Fruit fly (Drosophila melanogaster) whole organism, embryonic: ENCODE data around the gene Gem3.

ENCODE experiments used
- BEAF-32 ChIP-seq: fragments of 200-800 bp; sonication (Bioruptor generic); optimal IDR thresholded peaks from 3 replicates; lab custom pipeline; 2017; ENCODE audit warnings: missing biosample characterization, missing genetic modification characterization, mild to moderate bottlenecking, moderate library complexity, missing genetic modification reagents
- CG10979 ChIP-seq: fragments of 200-800 bp; sonication (Bioruptor generic); optimal IDR thresholded peaks from 2 replicates; lab custom pipeline; 2018; ENCODE audit warnings: missing biosample characterization, mild to moderate bottlenecking, missing genetic modification characterization, moderate library complexity
- CG11456 ChIP-seq: fragments of 200-800 bp; sonication (Bioruptor generic); IDR thresholded peaks from 3 replicates; pipeline ENCODE4 v1.3.6; 2022; ENCODE audit warnings: missing biosample characterization, missing genetic modification characterization
- CG11504 ChIP-seq: fragments of 200-800 bp; sonication (Bioruptor generic); optimal IDR thresholded peaks from 3 replicates; lab custom pipeline; 2019; ENCODE audit warnings: missing biosample characterization, mild to moderate bottlenecking, missing genetic modification characterization, moderate library complexity
- CG12299 ChIP-seq: fragments of 200-800 bp; sonication (Bioruptor generic); optimal IDR thresholded peaks from 2 replicates; lab custom pipeline; 2018; ENCODE audit warnings: missing biosample characterization, mild to moderate bottlenecking, missing genetic modification characterization
- CG13287 ChIP-seq: fragments of 200-800 bp; sonication (Bioruptor generic); IDR thresholded peaks from 2 replicates; pipeline ENCODE4 v1.3.6; 2022; ENCODE audit warnings: missing biosample characterization, missing genetic modification characterization; ENCODE audit not compliant: partially characterized antibody
- CG15269 ChIP-seq: fragments of 200-800 bp; sonication (Bioruptor generic); optimal IDR thresholded peaks from 2 replicates; lab custom pipeline; 2018; ENCODE audit warnings: missing biosample characterization, mild to moderate bottlenecking, missing genetic modification characterization, moderate library complexity
- CG15514 ChIP-seq: fragments of 200-800 bp; sonication (Bioruptor generic); optimal IDR thresholded peaks from 3 replicates; lab custom pipeline; 2017; ENCODE audit warnings: missing biosample characterization, missing genetic modification characterization, mild to moderate bottlenecking, moderate library complexity, missing genetic modification reagents
- CG2120 ChIP-seq: fragments of 200-800 bp; sonication (Bioruptor generic); optimal IDR thresholded peaks from 3 replicates; lab custom pipeline; 2016; ENCODE audit warnings: missing biosample characterization, missing genetic modification characterization
- CG2202 ChIP-seq: fragments of 200-800 bp; sonication (Bioruptor generic); optimal IDR thresholded peaks from 2 replicates; lab custom pipeline; 2018; ENCODE audit warnings: missing biosample characterization, mild to moderate bottlenecking, missing genetic modification characterization
- CG2712 ChIP-seq: fragments of 200-800 bp; optimal IDR thresholded peaks from 3 replicates; lab custom pipeline; 2019; ENCODE audit warnings: missing biosample characterization, mild to moderate bottlenecking, missing genetic modification characterization, moderate library complexity
- CG33213 ChIP-seq: fragments of 200-800 bp; sonication (Bioruptor generic); optimal IDR thresholded peaks from 3 replicates; lab custom pipeline; 2016; ENCODE audit warnings: missing biosample characterization, missing genetic modification characterization
- CG42726 ChIP-seq: fragments of 200-800 bp; sonication (Bioruptor generic); IDR thresholded peaks from 2 replicates; pipeline ENCODE4 v1.3.6; 2022; ENCODE audit warnings: missing biosample characterization, missing genetic modification characterization; ENCODE audit not compliant: partially characterized antibody
- CG4282 ChIP-seq: fragments of 200-800 bp; sonication (Bioruptor generic); optimal IDR thresholded peaks from 2 replicates; lab custom pipeline; 2016; ENCODE audit warnings: missing biosample characterization, missing genetic modification characterization
- CG5180 ChIP-seq: fragments of 200-800 bp; sonication (Bioruptor generic); optimal IDR thresholded peaks from 3 replicates; lab custom pipeline; 2017; ENCODE audit warnings: missing biosample characterization, missing genetic modification characterization, mild to moderate bottlenecking, moderate library complexity, missing genetic modification reagents
- CG6654 ChIP-seq: fragments of 200-800 bp; sonication (Bioruptor generic); optimal IDR thresholded peaks from 2 replicates; lab custom pipeline; 2017; ENCODE audit warnings: missing biosample characterization, mild to moderate bottlenecking, missing genetic modification characterization
- CG7987 ChIP-seq: fragments of 200-800 bp; sonication (Bioruptor generic); optimal IDR thresholded peaks from 2 replicates; lab custom pipeline; 2018; ENCODE audit warnings: missing biosample characterization, mild to moderate bottlenecking, missing genetic modification characterization, moderate library complexity
- CG8478 ChIP-seq: fragments of >200 bp; optimal IDR thresholded peaks from 2 replicates; lab custom pipeline; 2018
- CG9437 ChIP-seq: fragments of 200-800 bp; sonication (Bioruptor generic); optimal IDR thresholded peaks from 2 replicates; lab custom pipeline; 2018; ENCODE audit warnings: missing biosample characterization, mild to moderate bottlenecking, missing genetic modification characterization
- CG9797 ChIP-seq: fragments of 200-800 bp; sonication (Bioruptor generic); optimal IDR thresholded peaks from 3 replicates; lab custom pipeline; 2018; ENCODE audit warnings: missing biosample characterization, mild to moderate bottlenecking, missing genetic modification characterization
- CTCF ChIP-seq: fragments of 200-800 bp; sonication (Bioruptor generic); optimal IDR thresholded peaks from 2 replicates; lab custom pipeline; 2017; ENCODE audit warnings: missing biosample characterization, mild to moderate bottlenecking, missing genetic modification characterization, moderate library complexity
- Dp ChIP-seq: fragments of 200-800 bp; sonication (Bioruptor generic); optimal IDR thresholded peaks from 2 replicates; lab custom pipeline; 2018; ENCODE audit warnings: missing biosample characterization, mild to moderate bottlenecking, missing genetic modification characterization, moderate library complexity
- E2f2 ChIP-seq: fragments of 200-800 bp; sonication (Bioruptor generic); IDR thresholded peaks from 2 replicates; pipeline ENCODE4 v1.3.6; 2022; ENCODE audit warnings: missing biosample characterization, missing genetic modification characterization
- Ets65A ChIP-seq: fragments of 200-800 bp; sonication (Bioruptor generic); peaks from one replicate; lab custom pipeline; 2016; ENCODE audit warnings: missing biosample characterization, missing genetic modification characterization
- Ets97D ChIP-seq: fragments of 200-800 bp; sonication (Bioruptor generic); optimal IDR thresholded peaks from 3 replicates; lab custom pipeline; 2016; ENCODE audit warnings: missing biosample characterization, missing genetic modification characterization
- GATAe ChIP-seq: fragments of 200-800 bp; sonication (Bioruptor generic); conservative IDR thresholded peaks from 2 replicates; pipeline ENCODE4 v1.3.6; 2022; ENCODE audit warnings: missing biosample characterization, missing genetic modification characterization
- Hmr ChIP-seq: fragments of 200-800 bp; sonication (Bioruptor generic); optimal IDR thresholded peaks from 3 replicates; lab custom pipeline; 2017; ENCODE audit warnings: mild to moderate bottlenecking, missing biosample characterization, missing genetic modification reagents, missing genetic modification characterization
- Hmx ChIP-seq: fragments of 200-800 bp; sonication (Bioruptor generic); optimal IDR thresholded peaks from 2 replicates; lab custom pipeline; 2016; ENCODE audit warnings: missing biosample characterization, missing genetic modification characterization
- Opbp ChIP-seq: fragments of 200-800 bp; sonication (Bioruptor generic); IDR thresholded peaks from 3 replicates; pipeline ENCODE4 v1.3.6; 2022; ENCODE audit warnings: missing biosample characterization, missing genetic modification characterization; ENCODE audit not compliant: partially characterized antibody
- amos ChIP-seq: fragments of 200-800 bp; sonication (Bioruptor generic); IDR thresholded peaks from 2 replicates; pipeline ENCODE4 v1.3.6; 2022; ENCODE audit warnings: missing biosample characterization, missing genetic modification characterization; ENCODE audit not compliant: partially characterized antibody
- ato ChIP-seq: fragments of 200-800 bp; sonication (Bioruptor generic); IDR thresholded peaks from 2 replicates; pipeline ENCODE4 v1.3.6; 2022; ENCODE audit warnings: missing biosample characterization, missing genetic modification characterization; ENCODE audit not compliant: partially characterized antibody
- da ChIP-seq: fragments of 200-800 bp; sonication (Bioruptor generic); optimal IDR thresholded peaks from 2 replicates; lab custom pipeline; 2016; ENCODE audit warnings: missing biosample characterization, missing genetic modification characterization
- dm ChIP-seq: fragments of 200-800 bp; sonication (Bioruptor generic); optimal IDR thresholded peaks from 3 replicates; lab custom pipeline; 2016; ENCODE audit warnings: missing biosample characterization, missing genetic modification characterization
- exex ChIP-seq: fragments of 200-800 bp; sonication (Bioruptor generic); optimal IDR thresholded peaks from 4 replicates; lab custom pipeline; 2018; ENCODE audit warnings: missing biosample characterization, mild to moderate bottlenecking, missing genetic modification characterization, moderate library complexity
- fu2 ChIP-seq: fragments of 200-800 bp; sonication (Bioruptor generic); optimal IDR thresholded peaks from 2 replicates; lab custom pipeline; 2016; ENCODE audit warnings: missing biosample characterization, missing genetic modification characterization
- gfzf ChIP-seq: fragments of 200-800 bp; sonication (Bioruptor generic); optimal IDR thresholded peaks from 2 replicates; lab custom pipeline; 2016; ENCODE audit warnings: missing biosample characterization, mild to moderate bottlenecking, missing genetic modification characterization, moderate library complexity
- jigr1 ChIP-seq: fragments of 200-800 bp; sonication (Bioruptor generic); IDR thresholded peaks from 3 replicates; pipeline ENCODE4 v1.3.6; 2022; ENCODE audit warnings: missing biosample characterization, missing genetic modification characterization
- ken ChIP-seq: fragments of 200-800 bp; sonication (Bioruptor generic); IDR thresholded peaks from 3 replicates; pipeline ENCODE4 v1.3.6; 2022; ENCODE audit warnings: missing biosample characterization, missing genetic modification characterization
- knrl ChIP-seq: fragments of 200-800 bp; sonication (Bioruptor generic); IDR thresholded peaks from 3 replicates; pipeline ENCODE4 v1.3.6; 2022; ENCODE audit warnings: missing biosample characterization, missing genetic modification characterization; ENCODE audit not compliant: partially characterized antibody
- nau ChIP-seq: fragments of 200-800 bp; sonication (Bioruptor generic); optimal IDR thresholded peaks from 3 replicates; lab custom pipeline; 2017; ENCODE audit warnings: missing biosample characterization, mild to moderate bottlenecking, missing genetic modification characterization, missing genetic modification reagents
- pita ChIP-seq: fragments of 200-800 bp; sonication (Bioruptor generic); optimal IDR thresholded peaks from 2 replicates; lab custom pipeline; 2017; ENCODE audit warnings: missing biosample characterization, mild to moderate bottlenecking, missing genetic modification characterization
- pzg ChIP-seq: fragments of 200-800 bp; sonication (Bioruptor generic); optimal IDR thresholded peaks from 3 replicates; lab custom pipeline; 2018; ENCODE audit warnings: missing biosample characterization, mild to moderate bottlenecking, missing genetic modification characterization, moderate library complexity
- so ChIP-seq: fragments of 200-800 bp; sonication (Bioruptor generic); IDR thresholded peaks from 3 replicates; pipeline ENCODE4 v1.3.6; 2022; ENCODE audit warnings: missing biosample characterization, missing genetic modification characterization
- stwl ChIP-seq: fragments of 200-800 bp; sonication (Bioruptor generic); optimal IDR thresholded peaks from 3 replicates; lab custom pipeline; 2018; ENCODE audit warnings: missing biosample characterization, mild to moderate bottlenecking, missing genetic modification characterization, moderate library complexity
- trem ChIP-seq: fragments of 200-800 bp; optimal IDR thresholded peaks from 3 replicates; lab custom pipeline; 2019; ENCODE audit warnings: missing biosample characterization, mild to moderate bottlenecking, missing genetic modification characterization, moderate library complexity
- tup ChIP-seq: fragments of 200-800 bp; sonication (Bioruptor generic); optimal IDR thresholded peaks from 2 replicates; lab custom pipeline; 2016; ENCODE audit warnings: missing biosample characterization, mild to moderate bottlenecking, missing genetic modification characterization, moderate library complexity

Gene Gem3

DNA sequence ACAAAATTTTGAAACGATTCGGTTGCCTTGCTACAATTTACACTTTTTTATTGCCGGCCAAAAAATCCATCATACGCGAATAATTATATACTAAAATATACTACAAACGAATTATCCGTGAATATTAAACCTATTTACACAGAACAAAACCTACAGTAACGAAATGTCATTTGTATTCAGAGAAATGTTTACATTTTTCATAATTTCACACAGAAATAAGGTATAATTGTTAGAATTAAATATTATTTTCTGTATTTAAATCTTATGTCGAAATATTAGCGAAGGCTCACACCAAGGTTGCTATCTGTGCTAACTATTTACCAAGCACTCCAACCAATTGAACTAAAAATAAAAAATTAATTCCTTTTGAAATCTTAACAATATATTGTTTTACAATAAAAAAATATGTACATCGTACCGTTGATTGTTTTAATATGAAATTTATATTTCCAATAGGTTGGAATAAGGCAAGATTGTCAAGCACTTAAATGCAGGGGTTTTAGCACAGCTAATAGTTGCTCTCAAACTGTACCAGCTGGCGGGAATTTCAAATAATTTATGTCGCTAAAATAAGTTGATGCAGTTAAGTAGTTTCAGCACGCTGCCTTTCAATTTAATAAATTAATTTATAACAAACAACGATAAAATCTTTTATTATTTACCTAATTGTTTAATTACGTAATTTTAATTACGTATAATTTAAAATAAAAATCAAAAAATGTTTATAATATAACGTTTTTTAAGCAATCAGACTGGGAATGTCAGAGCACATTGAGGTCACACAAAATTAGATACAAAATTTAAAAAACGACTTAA is at the start of gene Gem3, which contains the start of gene CG32061:
TSS of gene Gem3 (minus strand) at position 51 of the 816 bp plus-strand sequence.
TSS of gene CG32061 (plus strand) at position 766 of the 816 bp plus-strand sequence.
- TF ChIP-seq CG6654 (GFP tag; lab: Kevin White, UChicago) = peak; percentile 98
- TF ChIP-seq pita (GFP tag; lab: Kevin White, UChicago) = peak; percentile 57
- TF ChIP-seq CG13287 = peak; percentile 22; the same call in 1 of the 2 replicates
- no peak for TF ChIP-seq CG15514 (GFP tag; lab: Kevin White, UChicago)
- peak; percentile 28; the same call in 1 of the 3 replicates for TF ChIP-seq knrl (GFP tag; lab: Robert Waterston, UW)
- TF ChIP-seq CG42726 = no peak
- TF ChIP-seq trem (tag; lab: Kevin White, UChicago) = peak; percentile 20
- TF ChIP-seq CG8478 (lab: Kevin White, UChicago) = peak; percentile 52
- 0 out of 2 replicates have a peak, but pooled peaks have one; percentile 31 for TF ChIP-seq amos
- peak; percentile 89 for TF ChIP-seq E2f2 (GFP tag; lab: Robert Waterston, UW)
- TF ChIP-seq Hmx = no peak
- TF ChIP-seq CG7987 (GFP tag; lab: Kevin White, UChicago) = no peak
- TF ChIP-seq stwl = peak; percentile 32
- TF ChIP-seq gfzf = peak; percentile 57
- TF ChIP-seq so (GFP tag; lab: Robert Waterston, UW) = no peak
- TF ChIP-seq Dp = peak; percentile 66
- TF ChIP-seq fu2 (GFP tag; lab: Kevin White, UChicago) = no peak
- peak; percentile 27 for TF ChIP-seq BEAF-32 (GFP tag; lab: Kevin White, UChicago)
- peak; percentile 44 for TF ChIP-seq CTCF (GFP tag; lab: Kevin White, UChicago)
- TF ChIP-seq pzg (GFP tag; lab: Kevin White, UChicago) = peak; percentile 15
- peak; percentile 6 for TF ChIP-seq CG9797 (GFP tag; lab: Kevin White, UChicago)
- TF ChIP-seq GATAe (GFP tag; lab: Robert Waterston, UW) = no peak
- peak; percentile 19; the same call in 1 of the 3 replicates for TF ChIP-seq Opbp
- no peak for TF ChIP-seq CG33213 (GFP tag; lab: Kevin White, UChicago)
- TF ChIP-seq, all 482 proteins: peak for 16

DNA sequence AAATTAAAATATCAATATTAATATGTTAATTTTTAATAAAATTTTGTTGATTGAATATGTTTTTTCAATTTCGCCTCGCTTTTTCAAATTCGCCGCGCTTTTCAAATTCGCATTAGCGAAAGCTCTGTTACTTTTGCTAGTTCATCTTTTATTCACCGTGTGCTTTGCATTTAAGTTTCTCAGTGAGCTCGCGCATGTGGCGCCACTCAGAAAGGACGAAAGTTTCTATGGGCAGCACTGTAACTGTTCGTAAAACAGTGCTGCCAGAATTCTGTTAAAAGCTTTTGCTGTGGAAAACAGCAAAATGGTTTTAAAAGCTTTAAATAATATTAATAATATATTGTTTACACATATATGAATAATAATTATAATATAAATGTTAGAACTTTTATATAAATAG is 45.1 kb upstream of the Gem3 start:
- TF ChIP-seq CG11504 (tag; lab: Kevin White, UChicago) (peak; percentile 4), exex (tag; lab: Kevin White, UChicago) (no peak), Ets65A (GFP tag; lab: Kevin White, UChicago) (peak; percentile 86), CG10979 (tag; lab: Kevin White, UChicago) (no peak), CG11456 (GFP tag; lab: Robert Waterston, UW) (peak; percentile 40; the same call in 1 of the 3 replicates), CG15269 (tag; lab: Kevin White, UChicago) (no peak), stwl (peak; percentile 37), pzg (GFP tag; lab: Kevin White, UChicago) (peak; percentile 4), CTCF (GFP tag; lab: Kevin White, UChicago) (peak; percentile 92), ato (GFP tag; lab: Robert Waterston, UW) (no peak), Hmr (GFP tag; lab: Kevin White, UChicago) (no peak), CG2712 (tag; lab: Kevin White, UChicago) (peak; percentile 21), CG15514 (GFP tag; lab: Kevin White, UChicago) (peak; percentile 79), nau (GFP tag; lab: Kevin White, UChicago) (no peak), Dp (peak; percentile 21)

DNA sequence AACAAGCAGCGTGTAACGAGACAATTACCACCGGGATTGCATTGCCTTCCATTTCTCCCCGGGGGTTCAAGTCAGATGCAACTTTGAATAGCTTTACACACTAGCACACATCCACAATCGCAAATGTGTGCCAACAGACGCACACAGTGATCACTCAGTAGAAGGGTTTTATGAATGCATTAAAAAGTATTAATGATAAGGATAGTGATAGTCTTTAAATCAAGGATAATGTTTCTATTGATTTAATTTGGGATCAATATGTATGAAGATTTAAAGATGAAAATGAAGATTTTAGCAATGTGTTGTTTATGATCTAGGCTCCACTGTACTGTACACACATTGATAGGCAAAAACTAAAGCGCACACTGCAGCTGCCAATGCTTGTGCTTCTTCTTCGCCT is 41.7 kb upstream of the Gem3 start:
- TF ChIP-seq CG12299 (tag; lab: Kevin White, UChicago) (no peak), da (no peak), ken (GFP tag; lab: Robert Waterston, UW) (no peak), CG4282 (no peak), Ets97D (GFP tag; lab: Kevin White, UChicago) (no peak), fu2 (GFP tag; lab: Kevin White, UChicago) (no peak), CG5180 (GFP tag; lab: Kevin White, UChicago) (no peak), CG2202 (tag; lab: Kevin White, UChicago) (no peak), gfzf (no peak), dm (GFP tag; lab: Kevin White, UChicago) (no peak), tup (GFP tag; lab: Kevin White, UChicago) (no peak), jigr1 (GFP tag; lab: Robert Waterston, UW) (no peak), CG9797 (GFP tag; lab: Kevin White, UChicago) (no peak), Dp (no peak), CG2120 (GFP tag; lab: Kevin White, UChicago) (no peak), CG9437 (GFP tag; lab: Kevin White, UChicago) (no peak)
